Worm (Caenorhabditis elegans): ENCODE results near the gene lron-5.

- no peak for TF ChIP-seq T22C8.4 (GFP tag; IDR thresholded peaks at IDR 0.05)
- no peak for TF ChIP-seq tab-1 (GFP tag; IDR thresholded peaks at IDR 0.05)
These were observed at the start of gene lron-5 for ce11 chrIII:4622375-4623130.
